Fruit fly (Drosophila melanogaster): ENCODE results near the gene RpL13.

Gene RpL13

dm6 chr2L:9918020-9918959 is 48.8 kb upstream of the RpL13 start, which contains the start of the genes CG5885 and CG4598 (continued):
- peak; percentile 80 for TF ChIP-seq CG16779 (tag; optimal IDR thresholded peaks at IDR 0.05)
- peak; percentile 35 for TF ChIP-seq dsx (GFP tag; optimal IDR thresholded peaks at IDR 0.05; ENCODE audit: poor library complexity, severe bottlenecking)
- TF ChIP-seq lz (GFP tag; optimal IDR thresholded peaks at IDR 0.05), result peak; percentile 77
- peak; percentile 47 for TF ChIP-seq CG11762 (GFP tag; optimal IDR thresholded peaks at IDR 0.05; ENCODE audit: insufficient read depth)
- TF ChIP-seq Eip75B (GFP tag; optimal IDR thresholded peaks at IDR 0.05), result peak; percentile 75
- TF ChIP-seq CG6854 (GFP tag; optimal IDR thresholded peaks at IDR 0.05), result peak; percentile 7
- peak; percentile 75 for TF ChIP-seq Hr39 (GFP tag; optimal IDR thresholded peaks at IDR 0.05)
- peak; percentile 46 for TF ChIP-seq Gug (GFP tag; IDR thresholded peaks at IDR 0.05)
- peak; percentile 57 for TF ChIP-seq Ets21C (GFP tag; optimal IDR thresholded peaks at IDR 0.05)
- peak; percentile 79 for TF ChIP-seq CG34406 (GFP tag; optimal IDR thresholded peaks at IDR 0.05)
- TF ChIP-seq CG3032 (tag; optimal IDR thresholded peaks at IDR 0.05), result peak; percentile 63
- peak; percentile 89 for TF ChIP-seq Hr4 (GFP tag; optimal IDR thresholded peaks at IDR 0.05)
- TF ChIP-seq CG32006 (GFP tag; optimal IDR thresholded peaks at IDR 0.05), result peak; percentile 73
- peak; percentile 88 for TF ChIP-seq Eip93F (GFP tag; optimal IDR thresholded peaks at IDR 0.05)
- peak; percentile 7 for TF ChIP-seq Hr38 (GFP tag; optimal IDR thresholded peaks at IDR 0.05)
- peak; percentile 54 for TF ChIP-seq vri (GFP tag; optimal IDR thresholded peaks at IDR 0.05)
- peak; percentile 8 for TF ChIP-seq CG4318 (GFP tag; optimal IDR thresholded peaks at IDR 0.05)

dm6 chr2L:9919218-9919617 is 47.9 kb upstream of the RpL13 start:
- TF ChIP-seq Met (GFP tag; optimal IDR thresholded peaks at IDR 0.05) (no peak), Hr38 (GFP tag; optimal IDR thresholded peaks at IDR 0.05) (no peak), CG31627 (GFP tag; optimal IDR thresholded peaks at IDR 0.05) (no peak), fd59A (GFP tag; optimal IDR thresholded peaks at IDR 0.05) (no peak), CG32006 (GFP tag; optimal IDR thresholded peaks at IDR 0.05) (no peak), eg (GFP tag; IDR thresholded peaks at IDR 0.05) (no peak), Hr39 (GFP tag; optimal IDR thresholded peaks at IDR 0.05) (no peak), CG7368 (GFP tag; optimal IDR thresholded peaks at IDR 0.05) (no peak), fkh (GFP tag; optimal IDR thresholded peaks at IDR 0.05) (no peak), Sox14 (GFP tag; optimal IDR thresholded peaks at IDR 0.05) (no peak), CG11902 (GFP tag; optimal IDR thresholded peaks at IDR 0.05) (no peak)

- TF ChIP-seq svp (GFP tag) (peak; percentile 46), ss (GFP tag; optimal IDR thresholded peaks at IDR 0.05) (no peak)
These were observed 47.2 kb upstream of the RpL13 start, which contains the start of gene CG4594 for dm6 chr2L:9919949-9920348. Gene CG4594, plus strand, starts transcription at chr2L:9920160.

dm6 chr2L:9921401-9921800 is 45.7 kb upstream of the RpL13 start, which contains the start of gene CG4592:
Gene CG4592, plus strand, starts transcription at chr2L:9921633.
- TF ChIP-seq net (GFP tag; optimal IDR thresholded peaks at IDR 0.05) (peak; percentile 77), salr (GFP tag; optimal IDR thresholded peaks at IDR 0.05) (peak in 1 of 2 experiments; percentile 68), CG6163 (GFP tag; IDR thresholded peaks at IDR 0.05) (peak; percentile 84), CG6792 (GFP tag; optimal IDR thresholded peaks at IDR 0.05) (peak; percentile 69), Ets21C (GFP tag; optimal IDR thresholded peaks at IDR 0.05) (no peak), Hr4 (GFP tag; optimal IDR thresholded peaks at IDR 0.05) (peak; percentile 78), pdm3 (GFP tag; optimal IDR thresholded peaks at IDR 0.05) (no peak), acj6 (GFP tag; optimal IDR thresholded peaks at IDR 0.05) (peak; percentile 84), CG3919 (GFP tag; optimal IDR thresholded peaks at IDR 0.05) (peak; percentile 82), Lpt (GFP tag; optimal IDR thresholded peaks at IDR 0.05) (peak; percentile 44), achi (GFP tag; optimal IDR thresholded peaks at IDR 0.05) (peak; percentile 77), CG16779 (tag; optimal IDR thresholded peaks at IDR 0.05) (peak; percentile 40), vri (GFP tag; optimal IDR thresholded peaks at IDR 0.05) (peak; percentile 82), CG8319 (GFP tag; optimal IDR thresholded peaks at IDR 0.05) (peak; percentile 5), Smox (GFP tag; optimal IDR thresholded peaks at IDR 0.05) (peak; percentile 81), CG6854 (GFP tag; optimal IDR thresholded peaks at IDR 0.05) (no peak), CG6808 (GFP tag; optimal IDR thresholded peaks at IDR 0.05) (peak; percentile 62), dsx (GFP tag; optimal IDR thresholded peaks at IDR 0.05; ENCODE audit: poor library complexity, severe bottlenecking) (peak; percentile 63), CG8632 (GFP tag; optimal IDR thresholded peaks at IDR 0.05) (peak; percentile 70), Blimp-1 (GFP tag; optimal IDR thresholded peaks at IDR 0.05) (peak; percentile 36), CG10631 (GFP tag; optimal IDR thresholded peaks at IDR 0.05) (peak; percentile 53), spab (GFP tag; optimal IDR thresholded peaks at IDR 0.05) (peak; percentile 44), CG15336 (GFP tag; IDR thresholded peaks at IDR 0.05) (peak; percentile 83), CG11902 (GFP tag; optimal IDR thresholded peaks at IDR 0.05) (peak; percentile 8)

All from whole organism, prepupa.